Worm (Caenorhabditis elegans) whole organism, L1 larva: ENCODE results near the gene fil-2.

Experiments
- C04F5.9 ChIP-seq: sonication (generic microtip); optimal IDR thresholded peaks from 2 replicates; lab custom pipeline; 2016; ENCODE audit warnings: missing genetic modification characterization, missing compliant biosample characterization
- C16A3.4 ChIP-seq: fragments of 150-350 bp; optimal IDR thresholded peaks from 2 replicates; lab custom pipeline; 2014; ENCODE audit warnings: missing biosample characterization, missing genetic modification characterization
- aha-1 ChIP-seq: fragments of 150-350 bp; optimal IDR thresholded peaks from 2 replicates; lab custom pipeline; 2014; ENCODE audit warnings: missing biosample characterization, missing genetic modification characterization
- aly-2 ChIP-seq: fragments of 150-350 bp; optimal IDR thresholded peaks from 2 replicates; lab custom pipeline; 2014; ENCODE audit warnings: missing biosample characterization, missing genetic modification characterization
- ama-1 ChIP-seq: fragments of 150-350 bp; optimal IDR thresholded peaks from 2 replicates; lab custom pipeline; 2014
- ceh-8 ChIP-seq: fragments of 200-800 bp; sonication (Bioruptor generic); optimal IDR thresholded peaks from 2 replicates; lab custom pipeline; 2018; ENCODE audit warnings: mild to moderate bottlenecking, missing genetic modification characterization, moderate library complexity, missing compliant biosample characterization
- ceh-82 ChIP-seq, 3 experiments: fragments of 150-350 bp in 1 of 3; sonication (generic microtip) in 2 of 3; optimal IDR thresholded peaks; 2 replicates each; lab custom pipeline; 2014 to 2017; ENCODE audit warnings: missing biosample characterization in 3 of 3, missing genetic modification characterization in 3 of 3
- ces-1 ChIP-seq: fragments of 150-350 bp; optimal IDR thresholded peaks from 2 replicates; lab custom pipeline; 2014; ENCODE audit warnings: missing biosample characterization, missing genetic modification reagents, missing genetic modification characterization
- dpl-1 ChIP-seq, 3 experiments: fragments of 150-350 bp in 2 of 3; sonication (generic microtip) in 1 of 3; optimal IDR thresholded peaks; 2 replicates each; lab custom pipeline; 2014 to 2017; ENCODE audit warnings: missing biosample characterization in 3 of 3, missing genetic modification characterization in 3 of 3, missing genetic modification reagents in 3 of 3
- dsc-1 ChIP-seq: sonication (generic microtip); optimal IDR thresholded peaks from 2 replicates; lab custom pipeline; 2016; ENCODE audit warnings: mild to moderate bottlenecking, missing genetic modification characterization, missing compliant biosample characterization
- efl-1 ChIP-seq, 4 experiments: fragments of 150-350 bp; optimal IDR thresholded peaks in 3 of 4; peaks in 1 of 4; 1 replicate in 1 of 4; 2 replicates in 3 of 4; lab custom pipeline; 2014; ENCODE audit warnings: missing biosample characterization in 2 of 4, missing genetic modification characterization in 2 of 4, missing genetic modification reagents in 2 of 4
- efl-3 ChIP-seq: fragments of 200-800 bp; sonication (Bioruptor generic); optimal IDR thresholded peaks from 2 replicates; lab custom pipeline; 2018; ENCODE audit warnings: mild to moderate bottlenecking, missing genetic modification characterization, missing compliant biosample characterization
- egl-13 ChIP-seq: sonication (generic microtip); optimal IDR thresholded peaks from 2 replicates; lab custom pipeline; 2016; ENCODE audit warnings: missing genotype, missing genetic modification reagents, missing genetic modification characterization, missing compliant biosample characterization
- egl-27 ChIP-seq, 2 experiments: fragments of 150-350 bp in 1 of 2; sonication (generic microtip); optimal IDR thresholded peaks; 3 replicates each; lab custom pipeline; 2017 to 2018; ENCODE audit warnings: missing biosample characterization in 2 of 2, missing genetic modification characterization in 2 of 2, missing genetic modification reagents in 2 of 2
- elt-3 ChIP-seq, 6 experiments: fragments of 150-350 bp in 1 of 6; sonication (generic microtip); optimal IDR thresholded peaks; 2 replicates each; lab custom pipeline; 2017 to 2018; ENCODE audit warnings: missing biosample characterization in 6 of 6, missing genetic modification characterization in 6 of 6, inconsistent platforms in 1 of 6
- ets-5 ChIP-seq: fragments of 200-800 bp; sonication (Bioruptor generic); IDR thresholded peaks from 2 replicates; pipeline ENCODE4 v1.3.6; 2022; ENCODE audit warnings: missing genetic modification characterization, missing compliant biosample characterization
- fkh-10 ChIP-seq: sonication (generic microtip); optimal IDR thresholded peaks from 2 replicates; lab custom pipeline; 2017; ENCODE audit warnings: missing biosample characterization, missing genetic modification reagents, missing genetic modification characterization
- fkh-8 ChIP-seq: sonication (generic microtip); optimal IDR thresholded peaks from 2 replicates; lab custom pipeline; 2016; ENCODE audit warnings: mild to moderate bottlenecking, missing genetic modification characterization, missing compliant biosample characterization
- fos-1 ChIP-seq: fragments of 150-350 bp; optimal IDR thresholded peaks from 2 replicates; lab custom pipeline; 2014; ENCODE audit warnings: missing biosample characterization, missing genetic modification characterization
- hlh-17 ChIP-seq: fragments of 200-800 bp; sonication (Bioruptor generic); optimal IDR thresholded peaks from 2 replicates; lab custom pipeline; 2018; ENCODE audit warnings: missing genetic modification characterization, mild to moderate bottlenecking, missing compliant biosample characterization, moderate library complexity, borderline replicate concordance
- hlh-4 ChIP-seq: sonication (generic microtip); optimal IDR thresholded peaks from 2 replicates; lab custom pipeline; 2016; ENCODE audit warnings: mild to moderate bottlenecking, missing genetic modification characterization, missing compliant biosample characterization
- hpl-2 ChIP-seq: fragments of 150-350 bp; optimal IDR thresholded peaks from 2 replicates; lab custom pipeline; 2014; ENCODE audit warnings: missing biosample characterization, missing genetic modification reagents, missing genetic modification characterization
- irx-1 ChIP-seq: sonication (generic microtip); optimal IDR thresholded peaks from 2 replicates; lab custom pipeline; 2016; ENCODE audit warnings: missing genetic modification characterization, missing compliant biosample characterization
- jun-1 ChIP-seq: fragments of 150-350 bp; optimal IDR thresholded peaks from 2 replicates; lab custom pipeline; 2014; ENCODE audit warnings: missing biosample characterization, missing genetic modification reagents, missing genetic modification characterization
- lin-13 ChIP-seq: fragments of 150-350 bp; optimal IDR thresholded peaks from 2 replicates; lab custom pipeline; 2014; ENCODE audit warnings: missing biosample characterization, missing genetic modification reagents, missing genetic modification characterization
- lin-39 ChIP-seq: fragments of 150-350 bp; optimal IDR thresholded peaks from 2 replicates; lab custom pipeline; 2014; ENCODE audit warnings: missing biosample characterization, missing genetic modification reagents, missing genetic modification characterization
- mab-9 ChIP-seq: fragments of 200-800 bp; sonication (Bioruptor generic); IDR thresholded peaks from 2 replicates; pipeline ENCODE4 v1.3.6; 2022; ENCODE audit warnings: missing genetic modification reagents, missing genetic modification characterization, missing compliant biosample characterization
- nhr-11 ChIP-seq: fragments of 150-350 bp; optimal IDR thresholded peaks from 2 replicates; lab custom pipeline; 2014; ENCODE audit warnings: missing biosample characterization, missing genetic modification characterization
- nhr-12 ChIP-seq: sonication (generic microtip); optimal IDR thresholded peaks from 2 replicates; lab custom pipeline; 2017; ENCODE audit warnings: missing biosample characterization, missing genetic modification characterization
- nhr-20 ChIP-seq: sonication (generic microtip); optimal IDR thresholded peaks from 2 replicates; lab custom pipeline; 2016; ENCODE audit warnings: mild to moderate bottlenecking, missing genetic modification characterization, missing compliant biosample characterization
- nhr-237 ChIP-seq: fragments of 150-350 bp; optimal IDR thresholded peaks from 2 replicates; lab custom pipeline; 2014; ENCODE audit warnings: missing biosample characterization, missing genetic modification characterization
- nhr-28 ChIP-seq: fragments of 150-350 bp; optimal IDR thresholded peaks from 2 replicates; lab custom pipeline; 2014; ENCODE audit warnings: missing biosample characterization, missing genetic modification characterization
- nhr-71 ChIP-seq: sonication (generic microtip); optimal IDR thresholded peaks from 2 replicates; lab custom pipeline; 2016; ENCODE audit warnings: mild to moderate bottlenecking, missing genetic modification characterization, moderate library complexity, missing compliant biosample characterization
- nhr-76 ChIP-seq: sonication (generic microtip); optimal IDR thresholded peaks from 2 replicates; lab custom pipeline; 2017; ENCODE audit warnings: missing biosample characterization, missing genetic modification characterization
- nhr-77 ChIP-seq: fragments of 150-350 bp; optimal IDR thresholded peaks from 2 replicates; lab custom pipeline; 2014; ENCODE audit warnings: missing biosample characterization, missing genetic modification characterization
- nhr-84 ChIP-seq: sonication (generic microtip); optimal IDR thresholded peaks from 2 replicates; lab custom pipeline; 2017; ENCODE audit warnings: missing biosample characterization, missing genetic modification characterization
- nhr-85 ChIP-seq: sonication (generic microtip); peaks from one replicate; lab custom pipeline; 2016; ENCODE audit warnings: missing genetic modification characterization, inconsistent platforms, missing compliant biosample characterization
- nhr-90 ChIP-seq: sonication (generic microtip); optimal IDR thresholded peaks from 2 replicates; lab custom pipeline; 2016; ENCODE audit warnings: mild to moderate bottlenecking, missing genetic modification characterization, missing compliant biosample characterization; ENCODE audit not compliant: poor library complexity
- pag-3 ChIP-seq: sonication (generic microtip); optimal IDR thresholded peaks from 2 replicates; lab custom pipeline; 2017; ENCODE audit warnings: missing genetic modification characterization, mild to moderate bottlenecking, missing compliant biosample characterization, antibody characterized with exemption, borderline replicate concordance; ENCODE audit not compliant: insufficient read depth
- pax-3 ChIP-seq: fragments of 200-800 bp; sonication (Bioruptor generic); optimal IDR thresholded peaks from 2 replicates; lab custom pipeline; 2018; ENCODE audit warnings: mild to moderate bottlenecking, missing genetic modification characterization, moderate library complexity, missing compliant biosample characterization
- rnt-1 ChIP-seq: sonication (generic microtip); optimal IDR thresholded peaks from 2 replicates; lab custom pipeline; 2016; ENCODE audit warnings: mild to moderate bottlenecking, missing genetic modification characterization, moderate library complexity, missing compliant biosample characterization
- skn-1 ChIP-seq: fragments of 150-350 bp; optimal IDR thresholded peaks from 2 replicates; lab custom pipeline; 2014; ENCODE audit warnings: missing biosample characterization, missing genetic modification characterization
- snpc-4 ChIP-seq: fragments of 150-350 bp; optimal IDR thresholded peaks from 2 replicates; lab custom pipeline; 2014; ENCODE audit warnings: missing biosample characterization, missing genetic modification characterization
- snu-23 ChIP-seq: sonication (generic microtip); optimal IDR thresholded peaks from 2 replicates; lab custom pipeline; 2016; ENCODE audit warnings: missing genetic modification characterization, missing compliant biosample characterization
- sox-4 ChIP-seq: sonication (generic microtip); optimal IDR thresholded peaks from 2 replicates; lab custom pipeline; 2016; ENCODE audit warnings: missing genetic modification characterization, missing compliant biosample characterization
- sptf-1 ChIP-seq: fragments of 150-350 bp; optimal IDR thresholded peaks from 2 replicates; lab custom pipeline; 2014; ENCODE audit warnings: missing biosample characterization, missing genetic modification characterization
- sup-37 ChIP-seq: fragments of 200-800 bp; sonication (Bioruptor generic); optimal IDR thresholded peaks from 2 replicates; lab custom pipeline; 2018; ENCODE audit warnings: mild to moderate bottlenecking, missing genetic modification characterization, missing compliant biosample characterization
- swsn-7 ChIP-seq: sonication (generic microtip); optimal IDR thresholded peaks from 2 replicates; lab custom pipeline; 2016; ENCODE audit warnings: missing genetic modification characterization, missing compliant biosample characterization
- tbx-2 ChIP-seq: sonication (generic microtip); optimal IDR thresholded peaks from 2 replicates; lab custom pipeline; 2016; ENCODE audit warnings: missing genetic modification characterization, missing compliant biosample characterization
- tlp-1 ChIP-seq: fragments of 150-350 bp; optimal IDR thresholded peaks from 2 replicates; lab custom pipeline; 2014; ENCODE audit warnings: missing biosample characterization, missing genetic modification characterization
- unc-130 ChIP-seq: fragments of 150-350 bp; optimal IDR thresholded peaks from 2 replicates; lab custom pipeline; 2017; ENCODE audit warnings: missing biosample characterization, missing genetic modification characterization, inconsistent platforms
- unc-98 ChIP-seq: fragments of 200-800 bp; sonication (Bioruptor generic); IDR thresholded peaks from 2 replicates; pipeline ENCODE4 v1.3.6; 2022; ENCODE audit warnings: missing genetic modification characterization, missing compliant biosample characterization
- zag-1 ChIP-seq: fragments of 150-350 bp; optimal IDR thresholded peaks from 2 replicates; lab custom pipeline; 2014; ENCODE audit warnings: missing biosample characterization, missing genetic modification characterization

The fil-2 gene

ce11 chrV:6246454-6246981 lies 32.3 kb upstream of the fil-2 start, which contains the start of gene dmd-7 (continued):
- TF ChIP-seq sup-37 (GFP tag; lab: Kevin White, UChicago) (no peak), jun-1 (tag; lab: Kevin White, UChicago) (peak; percentile 93), nhr-90 (tag; lab: Kevin White, UChicago) (peak; percentile 91), ets-5 (GFP tag; lab: Robert Waterston, UW) (no peak), tbx-2 (tag; lab: Kevin White, UChicago) (peak; percentile 93), dpl-1 (GFP tag; optimal IDR thresholded peaks at IDR 0.05; lab: Kevin White, UChicago) (peak; percentile 29 to 43 (median 43)), nhr-84 (tag; lab: Kevin White, UChicago) (no peak), hlh-17 (GFP tag; lab: Kevin White, UChicago) (no peak), nhr-12 (tag; lab: Kevin White, UChicago) (no peak), efl-1 (optimal IDR thresholded peaks at IDR 0.05; lab: Kevin White, UChicago) (peak; percentile 62 to 66), efl-1 (GFP tag; optimal IDR thresholded peaks at IDR 0.05 in 1 of 2; lab: Kevin White, UChicago) (peak; percentile 36 to 95), unc-130 (tag; lab: Kevin White, UChicago) (peak; percentile 85), nhr-85 (peak; percentile 100), ces-1 (GFP tag; lab: Kevin White, UChicago) (no peak), ceh-8 (GFP tag; lab: Kevin White, UChicago) (peak; percentile 31), hpl-2 (GFP tag; lab: Kevin White, UChicago) (peak; percentile 18), pax-3 (tag; lab: Kevin White, UChicago) (no peak), ama-1 (no peak), ceh-82 (tag; optimal IDR thresholded peaks at IDR 0.05; lab: Kevin White, UChicago) (peak; percentile 88 to 93 (median 93)), unc-98 (no peak), C16A3.4 (tag; lab: Kevin White, UChicago) (peak; percentile 66), efl-3 (GFP tag; lab: Kevin White, UChicago) (peak; percentile 37), fkh-10 (GFP tag; lab: Kevin White, UChicago) (peak; percentile 32), lin-39 (peak; percentile 3), fos-1 (tag; lab: Kevin White, UChicago) (peak; percentile 64), egl-27 (tag; optimal IDR thresholded peaks at IDR 0.05; lab: Kevin White, UChicago) (peak; percentile 71 to 90), egl-13 (tag; lab: Kevin White, UChicago) (peak; percentile 53), nhr-237 (tag; lab: Kevin White, UChicago) (peak; percentile 48), irx-1 (tag; lab: Kevin White, UChicago) (peak; percentile 77), snpc-4 (tag; lab: Kevin White, UChicago) (peak; percentile 49), snu-23 (peak; percentile 95), lin-13 (peak; percentile 54), nhr-28 (no peak), nhr-71 (tag; lab: Kevin White, UChicago) (peak; percentile 97), elt-3 (tag; optimal IDR thresholded peaks at IDR 0.05; lab: Kevin White, UChicago) (peak; percentile 64 to 96 (median 90)), swsn-7 (tag; lab: Kevin White, UChicago) (peak; percentile 86), nhr-76 (tag; lab: Kevin White, UChicago) (peak; percentile 58), C04F5.9 (tag; lab: Kevin White, UChicago) (peak; percentile 4), mab-9 (GFP tag; lab: Robert Waterston, UW) (0 out of 2 replicates have a peak, but pooled peaks have one; percentile 40), hlh-4 (tag; lab: Kevin White, UChicago) (no peak), pag-3 (tag; lab: Kevin White, UChicago) (no peak), aha-1 (tag; lab: Kevin White, UChicago) (peak; percentile 14), nhr-77 (tag; lab: Kevin White, UChicago) (peak; percentile 79), zag-1 (no peak), aly-2 (tag; lab: Kevin White, UChicago) (no peak), nhr-11 (tag; lab: Kevin White, UChicago) (peak; percentile 78), fkh-8 (tag; lab: Kevin White, UChicago) (no peak), sptf-1 (tag; lab: Kevin White, UChicago) (no peak), dsc-1 (tag; lab: Kevin White, UChicago) (peak; percentile 71), rnt-1 (tag; lab: Kevin White, UChicago) (peak; percentile 84), sox-4 (peak; percentile 90), skn-1 (tag; lab: Kevin White, UChicago) (peak; percentile 86), tlp-1 (no peak), nhr-20 (tag; lab: Kevin White, UChicago) (peak; percentile 99)
